Fruit fly (Drosophila melanogaster) whole organism, prepupa: ENCODE results near the gene CG5346.

ENCODE experiments used
- CG10631 ChIP-seq: fragments of 200-800 bp; sonication (Bioruptor generic); optimal IDR thresholded peaks from 2 replicates; lab custom pipeline; 2016; ENCODE audit warnings: missing biosample characterization, missing genetic modification characterization
- CG10669 ChIP-seq: fragments of 200-800 bp; sonication (Bioruptor generic); optimal IDR thresholded peaks from 3 replicates; lab custom pipeline; 2018; ENCODE audit warnings: missing biosample characterization, mild to moderate bottlenecking, missing genetic modification characterization, moderate library complexity
- CG11762 ChIP-seq: fragments of 200-800 bp; sonication (Bioruptor generic); optimal IDR thresholded peaks from 3 replicates; lab custom pipeline; 2016; ENCODE audit warnings: missing biosample characterization, missing genetic modification characterization; ENCODE audit not compliant: insufficient read depth
- CG3032 ChIP-seq: fragments of 200-800 bp; optimal IDR thresholded peaks from 2 replicates; lab custom pipeline; 2019; ENCODE audit warnings: missing biosample characterization, mild to moderate bottlenecking, missing genetic modification characterization, moderate library complexity
- CG31627 ChIP-seq: fragments of 200-800 bp; sonication (Bioruptor generic); optimal IDR thresholded peaks from 3 replicates; lab custom pipeline; 2016; ENCODE audit warnings: missing biosample characterization, missing genetic modification characterization
- CG32006 ChIP-seq: fragments of 200-800 bp; sonication (Bioruptor generic); optimal IDR thresholded peaks from 3 replicates; lab custom pipeline; 2017; ENCODE audit warnings: missing biosample characterization, mild to moderate bottlenecking, missing genetic modification characterization
- CG34406 ChIP-seq: fragments of 200-800 bp; sonication (Bioruptor generic); optimal IDR thresholded peaks from 3 replicates; lab custom pipeline; 2016; ENCODE audit warnings: missing biosample characterization, missing genetic modification characterization
- CG3919 ChIP-seq: fragments of 200-800 bp; sonication (Bioruptor generic); optimal IDR thresholded peaks from 3 replicates; lab custom pipeline; 2016; ENCODE audit warnings: missing biosample characterization, missing genetic modification characterization
- CG4318 ChIP-seq: fragments of 200-800 bp; sonication (Bioruptor generic); optimal IDR thresholded peaks from 3 replicates; lab custom pipeline; 2017; ENCODE audit warnings: missing biosample characterization, mild to moderate bottlenecking, missing genetic modification characterization
- CG6854 ChIP-seq: fragments of 200-800 bp; sonication (Bioruptor generic); optimal IDR thresholded peaks from 2 replicates; lab custom pipeline; 2017; ENCODE audit warnings: missing biosample characterization, mild to moderate bottlenecking, missing genetic modification characterization
- CG8319 ChIP-seq: fragments of 200-800 bp; sonication (Bioruptor generic); optimal IDR thresholded peaks from 3 replicates; lab custom pipeline; 2016; ENCODE audit warnings: missing biosample characterization, missing genetic modification characterization
- CG9139 ChIP-seq: fragments of 200-800 bp; sonication (Bioruptor generic); optimal IDR thresholded peaks from 3 replicates; lab custom pipeline; 2017; ENCODE audit warnings: missing biosample characterization, mild to moderate bottlenecking, missing genetic modification characterization
- Eip75B ChIP-seq: fragments of 200-800 bp; sonication (Bioruptor generic); optimal IDR thresholded peaks from 3 replicates; lab custom pipeline; 2016; ENCODE audit warnings: missing biosample characterization, missing genetic modification characterization
- Eip78C ChIP-seq: fragments of 200-800 bp; sonication (Bioruptor generic); peaks from one replicate; lab custom pipeline; 2016; ENCODE audit warnings: missing biosample characterization, missing genetic modification characterization
- Ets21C ChIP-seq: fragments of 200-800 bp; sonication (Bioruptor generic); optimal IDR thresholded peaks from 3 replicates; lab custom pipeline; 2016; ENCODE audit warnings: missing biosample characterization, missing genetic modification characterization
- Ets96B ChIP-seq: fragments of 200-800 bp; optimal IDR thresholded peaks from 2 replicates; lab custom pipeline; 2019; ENCODE audit warnings: missing biosample characterization, mild to moderate bottlenecking, missing genetic modification characterization, moderate library complexity
- Gug ChIP-seq: fragments of 200-800 bp; sonication (Bioruptor generic); IDR thresholded peaks from 2 replicates; pipeline ENCODE4 v1.3.6; 2022; ENCODE audit warnings: missing biosample characterization, missing genetic modification characterization
- Hr39 ChIP-seq: fragments of 200-800 bp; sonication (Bioruptor generic); optimal IDR thresholded peaks from 2 replicates; lab custom pipeline; 2016; ENCODE audit warnings: missing biosample characterization, missing genetic modification characterization
- Hr4 ChIP-seq: fragments of 200-800 bp; sonication (Bioruptor generic); optimal IDR thresholded peaks from 3 replicates; lab custom pipeline; 2016; ENCODE audit warnings: missing biosample characterization, missing genetic modification characterization
- Met ChIP-seq: fragments of 200-800 bp; sonication (Bioruptor generic); optimal IDR thresholded peaks from 3 replicates; lab custom pipeline; 2016; ENCODE audit warnings: missing biosample characterization, missing genetic modification characterization
- Sox14 ChIP-seq: fragments of 200-800 bp; sonication (Bioruptor generic); optimal IDR thresholded peaks from 3 replicates; lab custom pipeline; 2016; ENCODE audit warnings: missing biosample characterization, missing genetic modification characterization
- Sox15 ChIP-seq: fragments of 200-800 bp; sonication (Bioruptor generic); optimal IDR thresholded peaks from 3 replicates; lab custom pipeline; 2016; ENCODE audit warnings: missing biosample characterization, missing genetic modification characterization
- dsx ChIP-seq: fragments of 200-800 bp; optimal IDR thresholded peaks from 3 replicates; lab custom pipeline; 2019; ENCODE audit warnings: missing biosample characterization, mild to moderate bottlenecking, missing genetic modification characterization, moderate library complexity; ENCODE audit not compliant: poor library complexity, severe bottlenecking
- eg ChIP-seq: fragments of 200-800 bp; sonication (Bioruptor generic); IDR thresholded peaks from 3 replicates; pipeline ENCODE4 v1.3.6; 2022; ENCODE audit warnings: missing biosample characterization, missing genetic modification characterization
- esn ChIP-seq: fragments of 200-800 bp; sonication (Bioruptor generic); optimal IDR thresholded peaks from 2 replicates; lab custom pipeline; 2016; ENCODE audit warnings: missing biosample characterization, mild to moderate bottlenecking, missing genetic modification characterization, moderate library complexity
- fkh ChIP-seq: fragments of 200-800 bp; sonication (Bioruptor generic); optimal IDR thresholded peaks from 3 replicates; lab custom pipeline; 2017; ENCODE audit warnings: missing biosample characterization, mild to moderate bottlenecking, missing genetic modification characterization, moderate library complexity
- net ChIP-seq: fragments of 200-800 bp; sonication (Bioruptor generic); optimal IDR thresholded peaks from 3 replicates; lab custom pipeline; 2016; ENCODE audit warnings: missing biosample characterization, missing genetic modification characterization
- pdm3 ChIP-seq: fragments of 200-800 bp; sonication (Bioruptor generic); optimal IDR thresholded peaks from 3 replicates; lab custom pipeline; 2016; ENCODE audit warnings: missing biosample characterization, missing genetic modification characterization
- salr ChIP-seq, 2 experiments: fragments of 200-800 bp; sonication (Bioruptor generic); optimal IDR thresholded peaks; 3 replicates each; lab custom pipeline; 2016 to 2018; ENCODE audit warnings: missing biosample characterization in 2 of 2, missing genetic modification characterization in 2 of 2, mild to moderate bottlenecking in 1 of 2
- spab ChIP-seq: fragments of 200-800 bp; sonication (Bioruptor generic); optimal IDR thresholded peaks from 2 replicates; lab custom pipeline; 2017; ENCODE audit warnings: missing biosample characterization, mild to moderate bottlenecking, missing genetic modification characterization, missing genetic modification reagents
- ss ChIP-seq, 2 experiments: fragments of 200-800 bp; sonication (Bioruptor generic); optimal IDR thresholded peaks; 2 replicates in 1 of 2; 3 replicates in 1 of 2; lab custom pipeline; 2017 to 2018; ENCODE audit warnings: mild to moderate bottlenecking in 2 of 2, missing biosample characterization in 2 of 2, missing genetic modification characterization in 2 of 2, moderate library complexity in 1 of 2
- svp ChIP-seq: fragments of 200-800 bp; sonication (Bioruptor generic); peaks from one replicate; lab custom pipeline; 2016; ENCODE audit warnings: missing biosample characterization, missing genetic modification characterization
- topi ChIP-seq: fragments of 200-800 bp; sonication (Bioruptor generic); optimal IDR thresholded peaks from 3 replicates; lab custom pipeline; 2016; ENCODE audit warnings: missing biosample characterization, missing genetic modification characterization
- vri ChIP-seq: fragments of 200-800 bp; sonication (Bioruptor generic); optimal IDR thresholded peaks from 3 replicates; lab custom pipeline; 2016; ENCODE audit warnings: missing biosample characterization, mild to moderate bottlenecking, missing genetic modification characterization

The CG5346 gene

DNA sequence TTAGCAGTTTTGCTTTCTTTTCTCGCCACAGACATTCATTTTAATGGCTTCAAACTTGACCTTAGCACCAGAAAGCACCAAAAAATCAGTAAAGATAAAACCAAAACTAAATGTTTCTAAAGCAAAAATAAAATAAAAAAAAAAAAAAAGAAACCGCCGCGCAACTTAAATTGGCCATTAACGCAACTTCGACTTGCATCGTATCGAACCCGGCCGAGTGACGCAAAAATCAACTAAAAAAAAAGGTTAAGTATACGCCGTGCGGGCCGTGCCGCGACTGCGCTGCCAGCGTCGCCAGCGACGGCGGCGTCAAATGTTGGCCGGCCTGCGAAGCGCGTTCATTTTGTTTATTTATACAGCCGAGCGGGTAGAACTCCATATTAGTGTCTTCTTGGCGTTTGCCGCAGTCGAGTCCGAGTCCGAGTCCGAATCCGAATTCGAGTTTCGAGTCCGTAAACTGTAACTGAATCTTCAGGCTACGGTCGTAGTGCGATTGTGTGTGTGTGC, 21.9 kb upstream of the CG5346 start, which contains the start of gene bond:
Gene bond (plus strand): TSS at position 375 of the 507 bp plus-strand sequence.
- TF ChIP-seq spab (no peak), topi (no peak), CG3032 (tag; lab: Kevin White, UChicago) (no peak), salr (GFP tag; optimal IDR thresholded peaks at IDR 0.05; lab: Kevin White, UChicago) (no peak), CG10631 (GFP tag; lab: Kevin White, UChicago) (no peak), Eip78C (peak; percentile 44), CG6854 (GFP tag; lab: Kevin White, UChicago) (no peak), Ets21C (GFP tag; lab: Kevin White, UChicago) (no peak), fkh (GFP tag; lab: Kevin White, UChicago) (peak; percentile 12)

DNA sequence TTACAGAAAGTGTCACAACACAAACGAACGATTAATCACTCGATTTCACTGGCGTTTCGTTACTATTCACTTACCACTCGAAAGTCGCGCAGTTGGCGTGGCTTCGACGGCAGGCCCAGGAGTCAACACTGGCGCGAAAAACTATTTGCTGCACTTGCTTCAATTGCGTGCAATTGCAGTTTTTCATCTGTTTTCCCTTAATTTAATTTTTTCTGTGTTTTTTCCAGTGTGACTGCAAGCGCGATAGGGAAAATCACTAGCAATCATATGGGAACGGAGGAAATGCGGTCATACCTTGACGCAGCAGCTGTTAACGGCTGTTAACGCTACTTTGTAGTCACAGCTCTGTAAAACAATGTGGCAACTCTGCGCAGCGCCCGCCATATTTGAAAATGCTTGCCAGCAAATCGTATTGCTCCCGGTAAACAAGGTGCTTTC, 19.1 kb upstream of the CG5346 start, which contains the start of gene AdipoR:
Gene AdipoR (minus strand): TSS at position 262 of the 438 bp plus-strand sequence.
- TF ChIP-seq CG3919 (GFP tag; lab: Kevin White, UChicago): peak; percentile 36
- no peak for TF ChIP-seq spab
- TF ChIP-seq Eip78C: peak; percentile 82
- no peak for TF ChIP-seq CG31627 (GFP tag; lab: Kevin White, UChicago)
- TF ChIP-seq vri (GFP tag; lab: Kevin White, UChicago): no peak
- TF ChIP-seq Sox14: peak; percentile 50
- TF ChIP-seq topi: peak; percentile 21
- peak in 1 of 2 experiments; percentile 36 for TF ChIP-seq ss (GFP tag; optimal IDR thresholded peaks at IDR 0.05; lab: Kevin White, UChicago)
- peak; percentile 9 for TF ChIP-seq Hr4
- TF ChIP-seq svp: peak; percentile 51
- TF ChIP-seq esn: peak; percentile 43
- TF ChIP-seq eg (GFP tag; lab: Robert Waterston, UW): peak; percentile 32; the same call in 1 of the 3 replicates
- peak; percentile 1 for TF ChIP-seq Eip75B (GFP tag; lab: Kevin White, UChicago)
- peak; percentile 13 for TF ChIP-seq fkh (GFP tag; lab: Kevin White, UChicago)
- TF ChIP-seq CG32006 (GFP tag; lab: Kevin White, UChicago): no peak
- TF ChIP-seq Met: peak; percentile 11
- TF ChIP-seq Ets21C (GFP tag; lab: Kevin White, UChicago): no peak
- TF ChIP-seq net (GFP tag; lab: Kevin White, UChicago): peak; percentile 39
- TF ChIP-seq dsx: peak; percentile 100
- no peak for TF ChIP-seq Gug (GFP tag; lab: Robert Waterston, UW)
- peak; percentile 1 for TF ChIP-seq pdm3 (GFP tag; lab: Kevin White, UChicago)

DNA sequence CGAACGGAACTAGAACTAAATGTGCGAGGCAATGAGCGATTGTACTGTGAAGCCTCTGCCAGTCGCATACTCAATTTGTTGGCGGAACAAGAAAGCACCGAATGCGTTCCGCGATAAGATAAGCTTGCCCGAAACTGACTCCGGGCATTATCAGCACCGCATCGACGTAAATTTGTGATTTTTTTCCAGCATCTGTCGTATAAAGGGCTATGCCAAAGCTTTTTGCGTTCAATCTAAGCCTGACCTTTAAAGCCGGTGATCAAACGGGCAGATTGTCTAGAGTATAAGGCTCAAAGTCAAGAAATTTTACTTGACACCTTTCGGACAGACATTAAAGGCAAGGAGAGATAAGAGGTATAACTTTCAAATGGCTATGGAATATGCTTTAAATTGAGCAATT, 17.6 kb upstream of the CG5346 start:
- TF ChIP-seq CG10669 (GFP tag; lab: Kevin White, UChicago) (no peak), CG34406 (GFP tag; lab: Kevin White, UChicago) (no peak), ss (GFP tag; optimal IDR thresholded peaks at IDR 0.05; lab: Kevin White, UChicago) (no peak), CG8319 (GFP tag; lab: Kevin White, UChicago) (no peak), Ets96B (tag; lab: Kevin White, UChicago) (no peak)
- TF ChIP-seq, all 60 proteins: peak for 0

DNA sequence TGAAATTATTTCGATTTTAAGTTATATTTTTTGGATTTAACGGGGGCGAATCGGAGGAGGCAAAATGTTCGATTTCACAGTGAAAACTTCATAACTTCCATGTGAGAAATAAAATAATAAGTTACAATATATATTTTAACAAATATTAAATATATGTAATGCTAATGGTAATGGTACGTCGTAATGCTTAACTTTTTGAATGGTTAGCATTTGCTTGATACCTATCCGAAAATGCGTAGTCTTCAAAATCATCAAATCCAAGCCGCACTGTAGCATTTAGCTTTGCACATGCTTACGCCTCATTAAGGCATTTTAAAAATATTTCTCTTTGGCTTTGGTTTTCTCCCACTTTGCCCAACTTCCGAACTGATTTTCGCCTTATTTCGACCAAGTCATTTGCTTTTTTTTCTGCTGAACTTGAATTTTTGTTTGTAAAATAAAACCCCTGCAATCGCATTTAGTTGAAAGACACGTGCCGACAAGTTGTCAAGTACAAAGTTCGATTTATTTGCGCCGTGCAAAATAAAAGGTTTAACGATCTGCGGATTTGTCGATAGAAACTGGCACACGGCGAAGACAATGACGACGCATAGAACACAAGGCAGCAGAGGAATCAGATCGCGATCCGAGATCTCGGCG, 14.4 kb upstream of the CG5346 start:
- TF ChIP-seq CG9139 (GFP tag; lab: Kevin White, UChicago) (no peak), svp (peak; percentile 39)
- TF ChIP-seq, all 60 proteins: peak for 1

DNA sequence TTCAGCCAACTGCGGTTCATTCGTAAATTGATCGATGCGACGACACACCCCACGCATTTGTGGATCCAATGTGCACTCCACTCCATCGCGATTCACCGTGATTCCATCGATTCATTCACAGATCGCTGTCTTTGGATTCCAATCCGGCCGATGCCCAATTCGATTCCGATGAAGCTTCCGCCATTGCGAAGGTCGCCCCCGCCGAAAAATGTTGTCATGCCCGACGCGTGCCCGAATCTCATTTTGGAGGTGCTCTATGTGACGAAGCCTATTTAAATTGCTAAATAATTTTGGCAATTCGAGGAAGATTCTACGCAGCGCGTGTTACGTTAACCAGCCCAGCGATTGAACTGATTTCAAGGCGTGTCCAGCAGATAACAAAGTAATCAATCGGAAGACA, 12.2 kb upstream of the CG5346 start:
- TF ChIP-seq dsx (no peak), Hr39 (GFP tag; lab: Kevin White, UChicago) (no peak), CG4318 (no peak), CG3032 (tag; lab: Kevin White, UChicago) (no peak), CG11762 (GFP tag; lab: Kevin White, UChicago) (no peak), CG3919 (GFP tag; lab: Kevin White, UChicago) (no peak), Sox15 (no peak), Eip78C (no peak)
- TF ChIP-seq, all 60 proteins: peak for 0
